Fruit fly (Drosophila melanogaster) whole organism, pupa: ENCODE data around the gene Mcr.

Experiments
- CG12605 ChIP-seq: fragments of 200-800 bp; sonication (Bioruptor generic); IDR thresholded peaks from 2 replicates; pipeline ENCODE4 v1.3.6; 2022; ENCODE audit warnings: missing biosample characterization, missing genetic modification characterization
- CG13204 ChIP-seq: fragments of 200-800 bp; sonication (Bioruptor generic); optimal IDR thresholded peaks from 2 replicates; lab custom pipeline; 2018; ENCODE audit warnings: missing biosample characterization, mild to moderate bottlenecking, missing genetic modification characterization, moderate library complexity
- CG17806 ChIP-seq: fragments of 200-800 bp; sonication (Bioruptor generic); optimal IDR thresholded peaks from 2 replicates; lab custom pipeline; 2018; ENCODE audit warnings: missing biosample characterization, mild to moderate bottlenecking, missing genetic modification characterization, moderate library complexity
- CG32121 ChIP-seq: fragments of 200-800 bp; sonication (Bioruptor generic); IDR thresholded peaks from 2 replicates; pipeline ENCODE4 v1.3.6; 2022; ENCODE audit warnings: missing biosample characterization, missing genetic modification characterization
- CG34367 ChIP-seq: fragments of 200-800 bp; sonication (Bioruptor generic); optimal IDR thresholded peaks from 2 replicates; lab custom pipeline; 2018; ENCODE audit warnings: missing biosample characterization, mild to moderate bottlenecking, missing genetic modification characterization
- CG4496 ChIP-seq: fragments of 200-800 bp; sonication (Bioruptor generic); IDR thresholded peaks from 3 replicates; pipeline ENCODE4 v1.3.6; 2022; ENCODE audit warnings: missing biosample characterization, missing genetic modification characterization
- CG8159 ChIP-seq: fragments of 200-800 bp; sonication (Bioruptor generic); optimal IDR thresholded peaks from 3 replicates; lab custom pipeline; 2018; ENCODE audit warnings: missing biosample characterization, mild to moderate bottlenecking, missing genetic modification characterization, moderate library complexity
- D1 ChIP-seq: fragments of 200-800 bp; sonication (Bioruptor generic); optimal IDR thresholded peaks from 2 replicates; lab custom pipeline; 2018; ENCODE audit warnings: missing biosample characterization, mild to moderate bottlenecking, missing genetic modification characterization, moderate library complexity
- EcR ChIP-seq: fragments of 200-800 bp; sonication (Bioruptor generic); optimal IDR thresholded peaks from 3 replicates; lab custom pipeline; 2019; ENCODE audit warnings: missing biosample characterization, missing genetic modification characterization, mild to moderate bottlenecking, moderate library complexity, missing genetic modification reagents
- Ets98B ChIP-seq: fragments of 200-800 bp; sonication (Bioruptor generic); IDR thresholded peaks from 2 replicates; pipeline ENCODE4 v1.3.6; 2022; ENCODE audit warnings: missing biosample characterization, missing genetic modification characterization
- Pif1B ChIP-seq: fragments of 200-800 bp; sonication (Bioruptor generic); optimal IDR thresholded peaks from 3 replicates; lab custom pipeline; 2016; ENCODE audit warnings: missing biosample characterization, missing genetic modification characterization
- Snoo ChIP-seq: fragments of 200-800 bp; sonication (Bioruptor generic); optimal IDR thresholded peaks from 3 replicates; lab custom pipeline; 2017; ENCODE audit warnings: missing biosample characterization, mild to moderate bottlenecking, missing genetic modification characterization, inconsistent platforms
- fd96Ca ChIP-seq: fragments of 200-800 bp; sonication (Bioruptor generic); IDR thresholded peaks from 3 replicates; pipeline ENCODE4 v1.3.6; 2022; ENCODE audit warnings: missing biosample characterization, missing genetic modification characterization
- gl ChIP-seq: fragments of 200-800 bp; sonication (Bioruptor generic); optimal IDR thresholded peaks from 2 replicates; lab custom pipeline; 2018; ENCODE audit warnings: missing biosample characterization, mild to moderate bottlenecking, missing genetic modification characterization
- rn ChIP-seq: fragments of 200-800 bp; sonication (Bioruptor generic); IDR thresholded peaks from 2 replicates; pipeline ENCODE4 v1.3.6; 2022; ENCODE audit warnings: missing biosample characterization, missing genetic modification characterization

The Mcr gene

DNA sequence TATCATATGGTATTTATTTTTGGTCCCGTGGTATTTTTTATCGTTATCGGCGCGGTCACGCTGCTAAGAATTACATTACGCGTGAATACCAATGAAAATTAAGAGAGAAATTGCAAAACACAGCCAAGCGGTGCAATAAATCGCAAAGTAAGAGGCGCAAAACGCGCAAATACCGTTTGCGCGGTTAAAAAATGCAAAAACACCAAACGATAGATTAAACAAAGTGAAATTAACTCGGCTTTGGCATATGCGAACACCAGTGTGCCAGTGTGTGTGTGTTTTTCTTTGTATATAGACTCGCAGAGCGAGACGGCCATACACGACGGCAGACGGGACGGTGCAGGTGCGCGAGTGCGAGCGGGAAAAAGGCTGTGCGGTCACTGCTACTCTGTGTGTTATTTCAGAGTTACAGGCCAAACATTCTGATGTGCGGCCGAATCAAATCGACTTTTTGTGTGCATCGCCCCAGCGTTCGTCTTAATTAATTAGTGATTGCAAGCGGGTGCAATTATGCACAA, 52.0 kb downstream of the Mcr start, which contains the start of gene Cka:
TSS of gene Cka (plus strand) at position 29 of the 518 bp plus-strand sequence.
- no peak for TF ChIP-seq rn (GFP tag; lab: Robert Waterston, UW)
- no peak for TF ChIP-seq gl
- TF ChIP-seq CG12605 (GFP tag; lab: Robert Waterston, UW): no peak
- peak; percentile 69; the same call in 1 of the 3 replicates for TF ChIP-seq CG4496 (GFP tag; lab: Robert Waterston, UW)
- TF ChIP-seq fd96Ca (GFP tag; lab: Robert Waterston, UW): peak; percentile 44; the same call in 1 of the 3 replicates
- TF ChIP-seq CG8159 (tag; lab: Kevin White, UChicago): peak; percentile 34
- no peak for TF ChIP-seq CG34367 (tag; lab: Kevin White, UChicago)
- TF ChIP-seq CG13204: peak; percentile 57
- TF ChIP-seq Snoo (tag; lab: Kevin White, UChicago): peak; percentile 5
- no peak for TF ChIP-seq Pif1B
- TF ChIP-seq CG17806 (tag; lab: Kevin White, UChicago): no peak

- TF ChIP-seq CG13204 (no peak), CG8159 (tag; lab: Kevin White, UChicago) (no peak), D1 (tag; lab: Kevin White, UChicago) (no peak), EcR (GFP tag; lab: Kevin White, UChicago) (no peak), Pif1B (no peak)
Measured at dm6 chr2L:8030102-8030501, 52.7 kb downstream of the Mcr start.

DNA sequence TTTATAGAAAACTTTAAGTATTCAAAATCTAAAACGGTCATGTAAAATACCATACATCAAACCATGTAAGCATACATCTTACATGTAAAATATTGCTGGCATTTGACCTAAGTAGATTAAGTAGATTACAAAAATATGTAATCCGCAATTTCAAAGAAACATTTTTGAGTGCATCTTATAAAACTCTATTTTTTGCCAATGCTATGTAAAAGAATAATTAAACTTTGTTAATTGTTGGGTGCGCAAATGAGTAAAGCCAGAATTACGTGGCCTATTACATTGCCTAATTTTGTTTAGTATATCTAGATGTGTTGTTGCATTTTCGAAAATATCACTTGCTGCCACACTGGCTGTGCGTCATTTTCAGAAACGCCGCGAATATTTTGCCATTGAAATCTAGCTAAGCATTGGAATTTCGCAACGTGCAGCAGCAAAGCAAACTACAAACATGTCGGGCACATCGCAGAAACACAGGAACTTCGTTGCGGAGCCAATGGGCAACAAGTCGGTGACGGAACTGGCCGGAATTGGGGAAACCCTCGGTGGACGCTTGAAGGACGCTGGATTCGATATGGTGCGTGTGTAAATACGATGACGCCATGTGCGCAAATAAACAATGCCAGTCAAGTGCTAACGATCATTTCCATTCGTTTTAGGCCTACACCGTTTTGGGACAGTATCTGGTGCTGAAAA, 53.5 kb downstream of the Mcr start, which contains the start of gene baf:
TSS of gene baf (plus strand) at position 303 of the 693 bp plus-strand sequence.
- no peak for TF ChIP-seq fd96Ca (GFP tag; lab: Robert Waterston, UW)
- no peak for TF ChIP-seq CG32121 (GFP tag; lab: Robert Waterston, UW)
- TF ChIP-seq CG13204: no peak
- no peak for TF ChIP-seq CG4496 (GFP tag; lab: Robert Waterston, UW)
- TF ChIP-seq Pif1B: no peak
- no peak for TF ChIP-seq D1 (tag; lab: Kevin White, UChicago)
- no peak for TF ChIP-seq Ets98B
- TF ChIP-seq, all 21 proteins: peak for 0

dm6 chr2L:8024325-8024724, 58.5 kb downstream of the Mcr start:
- TF ChIP-seq CG8159 (tag; lab: Kevin White, UChicago): no peak
- TF ChIP-seq CG13204: no peak
- no peak for TF ChIP-seq Pif1B
- no peak for TF ChIP-seq CG12605 (GFP tag; lab: Robert Waterston, UW)
- no peak for TF ChIP-seq CG4496 (GFP tag; lab: Robert Waterston, UW)
- no peak for TF ChIP-seq Ets98B
- TF ChIP-seq EcR (GFP tag; lab: Kevin White, UChicago): no peak
